Fruit fly (Drosophila melanogaster): ENCODE results near the gene bif.
A peak's percentile ranks its signal among the peaks of the same experiment; 100 is the strongest.

bif gene

DNA sequence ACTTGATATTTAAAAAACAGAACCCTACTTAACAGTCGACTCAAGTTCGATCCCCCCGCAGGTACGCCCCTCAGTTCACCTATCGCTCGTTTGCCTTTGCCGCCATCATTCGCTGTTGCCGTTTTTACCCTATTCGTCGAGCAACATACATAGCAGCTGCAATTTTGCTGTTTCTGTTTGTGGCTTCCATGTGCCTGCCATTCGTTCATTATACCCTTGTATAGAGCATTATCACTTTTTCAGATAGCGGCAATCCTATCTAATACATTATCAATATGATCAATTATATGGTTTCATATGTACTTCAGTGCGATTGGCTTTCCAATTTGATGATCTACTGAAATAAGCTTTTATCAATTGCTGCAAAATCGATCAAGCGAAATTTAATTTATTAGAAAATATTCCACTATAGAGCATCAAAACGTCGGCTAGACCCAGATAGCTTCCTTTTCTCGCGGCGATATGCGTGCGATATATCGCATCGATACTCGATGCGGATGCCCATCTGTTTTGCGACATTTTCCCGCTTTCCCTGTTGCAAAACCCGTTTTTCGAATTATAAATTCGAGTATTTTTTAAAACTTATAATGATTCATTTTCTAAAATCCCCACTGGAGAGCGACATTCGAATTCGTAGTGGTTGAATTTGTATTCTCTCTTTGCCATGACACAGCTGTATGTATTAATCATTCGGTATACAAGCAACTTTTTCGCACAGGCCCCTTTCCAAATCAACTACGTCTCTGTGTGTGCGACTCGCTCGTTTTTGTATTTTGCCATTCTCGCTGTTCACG is 37.4 kb downstream of the bif start (continued):
- TF ChIP-seq CG11762 (GFP tag; optimal IDR thresholded peaks at IDR 0.05; ENCODE audit: insufficient read depth), result peak; percentile 82
- TF ChIP-seq CG8319 (GFP tag; optimal IDR thresholded peaks at IDR 0.05), result peak; percentile 81
- TF ChIP-seq esn (GFP tag; optimal IDR thresholded peaks at IDR 0.05), result peak; percentile 93
- TF ChIP-seq Sox102F (GFP tag; optimal IDR thresholded peaks at IDR 0.05), result peak; percentile 92
- peak; percentile 74 for TF ChIP-seq salr (GFP tag; optimal IDR thresholded peaks at IDR 0.05)
- TF ChIP-seq fd59A (GFP tag; optimal IDR thresholded peaks at IDR 0.05), result peak; percentile 86
- TF ChIP-seq svp (GFP tag), result peak; percentile 95
- TF ChIP-seq ss (GFP tag; optimal IDR thresholded peaks at IDR 0.05), result peak; percentile 88 to 95
- peak; percentile 83 for TF ChIP-seq CG4318 (GFP tag; optimal IDR thresholded peaks at IDR 0.05)
- peak; percentile 88 for TF ChIP-seq dsx (GFP tag; optimal IDR thresholded peaks at IDR 0.05; ENCODE audit: poor library complexity, severe bottlenecking)
- peak; percentile 85 for TF ChIP-seq CG11902 (GFP tag; optimal IDR thresholded peaks at IDR 0.05)
- peak; percentile 90 for TF ChIP-seq Hr39 (GFP tag; optimal IDR thresholded peaks at IDR 0.05)
- peak; percentile 93 for TF ChIP-seq topi (GFP tag; optimal IDR thresholded peaks at IDR 0.05)
- peak; percentile 94 for TF ChIP-seq CG32006 (GFP tag; optimal IDR thresholded peaks at IDR 0.05)
- peak; percentile 87 for TF ChIP-seq Lpt (GFP tag; optimal IDR thresholded peaks at IDR 0.05)
- peak; percentile 99 for TF ChIP-seq Eip78C (GFP tag)
- peak; percentile 77 for TF ChIP-seq Eip93F (GFP tag; optimal IDR thresholded peaks at IDR 0.05)
- TF ChIP-seq CG16779 (tag; optimal IDR thresholded peaks at IDR 0.05), result peak; percentile 81
- peak; percentile 86 for TF ChIP-seq spab (GFP tag; optimal IDR thresholded peaks at IDR 0.05)
- TF ChIP-seq CG34406 (GFP tag; optimal IDR thresholded peaks at IDR 0.05), result peak; percentile 92
- peak; percentile 69 for TF ChIP-seq fd85E (GFP tag; optimal IDR thresholded peaks at IDR 0.05)

DNA sequence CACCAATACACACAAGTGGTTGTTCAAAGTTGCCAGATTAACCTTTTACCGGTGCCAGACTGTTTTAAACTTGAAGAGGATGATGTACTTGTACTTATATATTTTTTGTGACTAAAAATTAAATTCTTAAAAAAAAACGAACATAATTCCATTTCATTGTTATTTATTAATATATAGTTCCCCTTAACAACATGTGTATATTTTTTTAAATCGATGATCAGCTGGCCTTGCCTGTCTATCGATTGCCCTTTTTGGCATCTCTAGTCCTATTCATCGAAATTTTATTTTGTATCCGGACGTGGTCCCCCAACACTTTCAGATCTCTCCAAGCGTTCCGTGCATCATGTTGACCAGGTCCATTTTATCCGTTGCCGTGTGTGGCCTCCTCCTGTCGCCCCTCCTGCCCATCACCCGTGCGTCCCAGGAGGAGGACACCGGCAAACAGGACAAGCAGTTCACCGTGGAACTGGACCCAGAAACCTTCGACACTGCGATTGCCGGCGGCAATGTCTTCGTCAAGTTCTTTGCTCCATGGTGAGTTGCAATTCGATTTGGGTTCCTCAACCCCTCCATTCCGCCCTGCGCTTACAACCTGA is 38.1 kb downstream of the bif start, which contains the start of gene prtp:
Gene prtp, plus strand, starts transcription at position 26 of the 596 bp plus-strand sequence.
- TF ChIP-seq Hr38 (GFP tag; optimal IDR thresholded peaks at IDR 0.05) (no peak), esn (GFP tag; optimal IDR thresholded peaks at IDR 0.05) (no peak), Eip78C (GFP tag) (peak; percentile 57), CG4318 (GFP tag; optimal IDR thresholded peaks at IDR 0.05) (no peak), CG1621 (tag; optimal IDR thresholded peaks at IDR 0.05) (peak; percentile 90), Eip93F (GFP tag; optimal IDR thresholded peaks at IDR 0.05) (peak; percentile 80), acj6 (GFP tag; optimal IDR thresholded peaks at IDR 0.05) (no peak)

- TF ChIP-seq CG10631 (GFP tag; optimal IDR thresholded peaks at IDR 0.05) (no peak), OdsH (GFP tag; optimal IDR thresholded peaks at IDR 0.05) (no peak), CG7368 (GFP tag; optimal IDR thresholded peaks at IDR 0.05) (no peak), CG3919 (GFP tag; optimal IDR thresholded peaks at IDR 0.05) (no peak), vri (GFP tag; optimal IDR thresholded peaks at IDR 0.05) (peak; percentile 71), CG6792 (GFP tag; optimal IDR thresholded peaks at IDR 0.05) (no peak), dsx (GFP tag; optimal IDR thresholded peaks at IDR 0.05; ENCODE audit: poor library complexity, severe bottlenecking) (no peak), esn (GFP tag; optimal IDR thresholded peaks at IDR 0.05) (no peak), CG10669 (GFP tag; optimal IDR thresholded peaks at IDR 0.05) (no peak), Eip78C (GFP tag) (peak; percentile 12), Eip75B (GFP tag; optimal IDR thresholded peaks at IDR 0.05) (no peak), Sox14 (GFP tag; optimal IDR thresholded peaks at IDR 0.05) (peak; percentile 56), Hr38 (GFP tag; optimal IDR thresholded peaks at IDR 0.05) (no peak), Met (GFP tag; optimal IDR thresholded peaks at IDR 0.05) (no peak), lz (GFP tag; optimal IDR thresholded peaks at IDR 0.05) (no peak), CG3032 (tag; optimal IDR thresholded peaks at IDR 0.05) (no peak), Ets21C (GFP tag; optimal IDR thresholded peaks at IDR 0.05) (no peak), fd85E (GFP tag; optimal IDR thresholded peaks at IDR 0.05) (no peak), fd59A (GFP tag; optimal IDR thresholded peaks at IDR 0.05) (no peak), cyc (GFP tag; optimal IDR thresholded peaks at IDR 0.05) (no peak), CG11762 (GFP tag; optimal IDR thresholded peaks at IDR 0.05; ENCODE audit: insufficient read depth) (no peak), net (GFP tag; optimal IDR thresholded peaks at IDR 0.05) (no peak), CG11902 (GFP tag; optimal IDR thresholded peaks at IDR 0.05) (no peak), CG1621 (tag; optimal IDR thresholded peaks at IDR 0.05) (no peak)
Observed at dm6 chrX:11717892-11718291, 39.1 kb downstream of the bif start.
